Fruit fly (Drosophila melanogaster) whole organism, embryonic: ENCODE data around the gene CG11562.

ENCODE experiments used
- Antp ChIP-seq: fragments of 200-800 bp; sonication (Bioruptor generic); optimal IDR thresholded peaks from 3 replicates; lab custom pipeline; 2016; ENCODE audit warnings: missing biosample characterization, missing genetic modification characterization
- Atf3 ChIP-seq: fragments of 200-800 bp; sonication (Bioruptor generic); optimal IDR thresholded peaks from 3 replicates; lab custom pipeline; 2016; ENCODE audit warnings: missing biosample characterization, missing genetic modification characterization
- CG11093 ChIP-seq: fragments of 200-800 bp; sonication (Bioruptor generic); IDR thresholded peaks from 3 replicates; pipeline ENCODE4 v1.3.6; 2022; ENCODE audit warnings: missing biosample characterization, missing genetic modification characterization
- CG14667 ChIP-seq: fragments of 200-800 bp; sonication (Bioruptor generic); IDR thresholded peaks from 2 replicates; pipeline ENCODE4 v1.3.6; 2022; ENCODE audit warnings: missing biosample characterization, missing genetic modification characterization
- CG15514 ChIP-seq: fragments of 200-800 bp; sonication (Bioruptor generic); optimal IDR thresholded peaks from 3 replicates; lab custom pipeline; 2017; ENCODE audit warnings: missing biosample characterization, missing genetic modification characterization, mild to moderate bottlenecking, moderate library complexity, missing genetic modification reagents
- CG17829 ChIP-seq: fragments of 200-800 bp; optimal IDR thresholded peaks from 2 replicates; lab custom pipeline; 2019; ENCODE audit warnings: missing biosample characterization, mild to moderate bottlenecking, missing genetic modification characterization, moderate library complexity
- CG2129 ChIP-seq: fragments of 200-800 bp; sonication (Bioruptor generic); IDR thresholded peaks from 2 replicates; pipeline ENCODE4 v1.3.6; 2022; ENCODE audit warnings: missing biosample characterization, missing genetic modification characterization; ENCODE audit not compliant: partially characterized antibody
- CG2678 ChIP-seq: fragments of 200-800 bp; sonication (Bioruptor generic); optimal IDR thresholded peaks from 3 replicates; lab custom pipeline; 2019; ENCODE audit warnings: missing biosample characterization, mild to moderate bottlenecking, missing genetic modification characterization, moderate library complexity
- CG2712 ChIP-seq: fragments of 200-800 bp; optimal IDR thresholded peaks from 3 replicates; lab custom pipeline; 2019; ENCODE audit warnings: missing biosample characterization, mild to moderate bottlenecking, missing genetic modification characterization, moderate library complexity
- CG2875 ChIP-seq: fragments of 200-800 bp; sonication (Bioruptor generic); optimal IDR thresholded peaks from 2 replicates; lab custom pipeline; 2017; ENCODE audit warnings: missing biosample characterization, mild to moderate bottlenecking, missing genetic modification characterization, missing genetic modification reagents
- CG2889 ChIP-seq: fragments of 200-800 bp; sonication (Bioruptor generic); IDR thresholded peaks from 3 replicates; pipeline ENCODE4 v1.3.6; 2022; ENCODE audit warnings: missing biosample characterization, missing genetic modification characterization
- CG30020 ChIP-seq: fragments of 200-800 bp; optimal IDR thresholded peaks from 2 replicates; lab custom pipeline; 2019; ENCODE audit warnings: missing biosample characterization, mild to moderate bottlenecking, missing genetic modification characterization, moderate library complexity
- CG31365 ChIP-seq: fragments of 200-800 bp; sonication (Bioruptor generic); optimal IDR thresholded peaks from 2 replicates; lab custom pipeline; 2018; ENCODE audit warnings: missing biosample characterization, mild to moderate bottlenecking, missing genetic modification characterization
- CG32772 ChIP-seq: fragments of 200-800 bp; sonication (Bioruptor generic); IDR thresholded peaks from 2 replicates; pipeline ENCODE4 v1.3.6; 2022; ENCODE audit warnings: missing biosample characterization, missing genetic modification characterization
- CG4328 ChIP-seq: fragments of 200-800 bp; sonication (Bioruptor generic); optimal IDR thresholded peaks from 3 replicates; lab custom pipeline; 2017; ENCODE audit warnings: missing biosample characterization, missing genetic modification reagents, missing genetic modification characterization
- CG7556 ChIP-seq: fragments of 200-800 bp; sonication (Bioruptor generic); optimal IDR thresholded peaks from 2 replicates; lab custom pipeline; 2017; ENCODE audit warnings: missing biosample characterization, mild to moderate bottlenecking, missing genetic modification characterization
- CG7839 ChIP-seq: fragments of 200-800 bp; sonication (Bioruptor generic); optimal IDR thresholded peaks from 3 replicates; lab custom pipeline; 2018; ENCODE audit warnings: missing biosample characterization, mild to moderate bottlenecking, missing genetic modification characterization, moderate library complexity
- CG8388 ChIP-seq: fragments of 200-800 bp; sonication (Bioruptor generic); optimal IDR thresholded peaks from 2 replicates; lab custom pipeline; 2019; ENCODE audit warnings: missing biosample characterization, mild to moderate bottlenecking, missing genetic modification characterization, moderate library complexity
- CTCF ChIP-seq: fragments of 200-800 bp; sonication (Bioruptor generic); optimal IDR thresholded peaks from 2 replicates; lab custom pipeline; 2017; ENCODE audit warnings: missing biosample characterization, mild to moderate bottlenecking, missing genetic modification characterization, moderate library complexity
- Camta ChIP-seq: fragments of 200-800 bp; sonication (Bioruptor generic); optimal IDR thresholded peaks from 2 replicates; lab custom pipeline; 2016; ENCODE audit warnings: missing biosample characterization, missing genetic modification characterization
- Dip3 ChIP-seq: fragments of 200-800 bp; sonication (Bioruptor generic); optimal IDR thresholded peaks from 3 replicates; lab custom pipeline; 2016; ENCODE audit warnings: missing biosample characterization, missing genetic modification characterization
- E2f2 ChIP-seq: fragments of 200-800 bp; sonication (Bioruptor generic); IDR thresholded peaks from 2 replicates; pipeline ENCODE4 v1.3.6; 2022; ENCODE audit warnings: missing biosample characterization, missing genetic modification characterization
- HmgZ ChIP-seq: fragments of 200-800 bp; sonication (Bioruptor generic); optimal IDR thresholded peaks from 2 replicates; lab custom pipeline; 2018; ENCODE audit warnings: missing biosample characterization, mild to moderate bottlenecking, missing genetic modification characterization
- Hmx ChIP-seq: fragments of 200-800 bp; sonication (Bioruptor generic); optimal IDR thresholded peaks from 2 replicates; lab custom pipeline; 2016; ENCODE audit warnings: missing biosample characterization, missing genetic modification characterization
- NfI ChIP-seq: fragments of 200-800 bp; sonication (Bioruptor generic); optimal IDR thresholded peaks from 3 replicates; lab custom pipeline; 2018; ENCODE audit warnings: missing biosample characterization, mild to moderate bottlenecking, missing genetic modification characterization, moderate library complexity
- Rx ChIP-seq: fragments of 200-800 bp; sonication (Bioruptor generic); IDR thresholded peaks from 2 replicates; pipeline ENCODE4 v1.3.6; 2022; ENCODE audit warnings: missing biosample characterization, missing genetic modification characterization
- chn ChIP-seq: fragments of 200-800 bp; sonication (Bioruptor generic); optimal IDR thresholded peaks from 2 replicates; lab custom pipeline; 2016; ENCODE audit warnings: missing biosample characterization, missing genetic modification characterization
- ci ChIP-seq: fragments of 200-800 bp; sonication (Bioruptor generic); IDR thresholded peaks from 3 replicates; pipeline ENCODE4 v1.3.6; 2022; ENCODE audit warnings: missing biosample characterization, missing genetic modification characterization
- croc ChIP-seq: fragments of 200-800 bp; sonication (Bioruptor generic); conservative IDR thresholded peaks from 3 replicates; pipeline ENCODE4 v1.3.6; 2022; ENCODE audit warnings: missing biosample characterization, missing genetic modification characterization
- crp ChIP-seq, 2 experiments: fragments of 200-800 bp; sonication (Bioruptor generic); optimal IDR thresholded peaks; 2 replicates in 1 of 2; 3 replicates in 1 of 2; lab custom pipeline; 2017; ENCODE audit warnings: missing biosample characterization in 2 of 2, missing genetic modification characterization in 2 of 2, mild to moderate bottlenecking in 1 of 2, moderate library complexity in 1 of 2
- disco-r ChIP-seq: fragments of 200-800 bp; sonication (Bioruptor generic); optimal IDR thresholded peaks from 2 replicates; lab custom pipeline; 2016; ENCODE audit warnings: missing biosample characterization, missing genetic modification characterization
- gcm2 ChIP-seq: fragments of 200-800 bp; sonication (Bioruptor generic); optimal IDR thresholded peaks from 2 replicates; lab custom pipeline; 2016; ENCODE audit warnings: missing biosample characterization, missing genetic modification characterization
- gsb ChIP-seq: fragments of 200-800 bp; sonication (Bioruptor generic); IDR thresholded peaks from 2 replicates; pipeline ENCODE4 v1.3.6; 2022; ENCODE audit warnings: missing biosample characterization, missing genetic modification characterization
- her ChIP-seq: fragments of 200-800 bp; sonication (Bioruptor generic); optimal IDR thresholded peaks from 2 replicates; lab custom pipeline; 2016; ENCODE audit warnings: missing biosample characterization, missing genetic modification characterization
- ind ChIP-seq: fragments of 200-800 bp; sonication (Bioruptor generic); optimal IDR thresholded peaks from 3 replicates; lab custom pipeline; 2016; ENCODE audit warnings: missing biosample characterization, missing genetic modification characterization
- lola ChIP-seq, 3 experiments: fragments of >200 bp in 2 of 3; fragments of 200-800 bp in 1 of 3; sonication (Bioruptor generic) in 1 of 3; optimal IDR thresholded peaks; 2 replicates each; lab custom pipeline; 2017 to 2019; ENCODE audit warnings: missing biosample characterization in 3 of 3, missing genetic modification characterization in 3 of 3, mild to moderate bottlenecking in 1 of 3, moderate library complexity in 1 of 3
- luna ChIP-seq: fragments of 200-800 bp; sonication (Bioruptor generic); optimal IDR thresholded peaks from 2 replicates; lab custom pipeline; 2016; ENCODE audit warnings: missing biosample characterization, missing genetic modification characterization
- maf-S ChIP-seq: fragments of 200-800 bp; sonication (Bioruptor generic); optimal IDR thresholded peaks from 2 replicates; lab custom pipeline; 2016; ENCODE audit warnings: missing biosample characterization, missing genetic modification characterization
- pnt ChIP-seq: fragments of 200-800 bp; sonication (Bioruptor generic); optimal IDR thresholded peaks from 3 replicates; lab custom pipeline; 2016; ENCODE audit warnings: missing biosample characterization, missing genetic modification characterization
- ro ChIP-seq: fragments of 200-800 bp; sonication (Bioruptor generic); IDR thresholded peaks from 2 replicates; pipeline ENCODE4 v1.3.6; 2022; ENCODE audit warnings: missing biosample characterization, missing genetic modification characterization
- sc ChIP-seq, 3 experiments: fragments of >200 bp in 2 of 3; fragments of 200-800 bp in 1 of 3; sonication (Bioruptor generic) in 1 of 3; optimal IDR thresholded peaks; 2 replicates in 2 of 3; 3 replicates in 1 of 3; lab custom pipeline; 2017; ENCODE audit warnings: mild to moderate bottlenecking in 1 of 3, missing biosample characterization in 1 of 3, missing genetic modification characterization in 1 of 3, missing genetic modification reagents in 1 of 3
- scrt ChIP-seq: fragments of 200-800 bp; sonication (Bioruptor generic); optimal IDR thresholded peaks from 2 replicates; lab custom pipeline; 2018; ENCODE audit warnings: missing biosample characterization, mild to moderate bottlenecking, missing genetic modification characterization, moderate library complexity
- sd ChIP-seq: fragments of 200-800 bp; sonication (Bioruptor generic); optimal IDR thresholded peaks from 3 replicates; lab custom pipeline; 2018; ENCODE audit warnings: missing biosample characterization, mild to moderate bottlenecking, missing genetic modification characterization, moderate library complexity
- sens-2 ChIP-seq: fragments of 200-800 bp; sonication (Bioruptor generic); IDR thresholded peaks from 2 replicates; pipeline ENCODE4 v1.3.6; 2022; ENCODE audit warnings: missing biosample characterization, missing genetic modification characterization
- shn ChIP-seq: fragments of 200-800 bp; sonication (Bioruptor generic); optimal IDR thresholded peaks from 3 replicates; lab custom pipeline; 2016; ENCODE audit warnings: missing biosample characterization, missing genetic modification characterization
- so ChIP-seq: fragments of 200-800 bp; sonication (Bioruptor generic); IDR thresholded peaks from 3 replicates; pipeline ENCODE4 v1.3.6; 2022; ENCODE audit warnings: missing biosample characterization, missing genetic modification characterization
- sug ChIP-seq: fragments of 200-800 bp; optimal IDR thresholded peaks from 2 replicates; lab custom pipeline; 2019; ENCODE audit warnings: missing biosample characterization, mild to moderate bottlenecking, missing genetic modification characterization, moderate library complexity
- twi ChIP-seq: fragments of 200-800 bp; optimal IDR thresholded peaks from 2 replicates; lab custom pipeline; 2019; ENCODE audit warnings: missing biosample characterization, mild to moderate bottlenecking, missing genetic modification characterization, moderate library complexity
- vfl ChIP-seq: fragments of 200-800 bp; sonication (Bioruptor generic); optimal IDR thresholded peaks from 2 replicates; lab custom pipeline; 2016; ENCODE audit warnings: missing biosample characterization, missing genetic modification characterization

Gene CG11562

dm6 chr2L:294452-295362 lies 2.5 kb downstream of the CG11562 start, which contains the start of the genes U2af38 and Stip1 (continued):
- TF ChIP-seq Hmx (GFP tag; lab: Kevin White, UChicago) (no peak), CG11093 (GFP tag; lab: Robert Waterston, UW) (no peak), maf-S (GFP tag; lab: Kevin White, UChicago) (peak; percentile 2), so (no peak), CG14667 (GFP tag; lab: Robert Waterston, UW) (no peak), CG15514 (peak; percentile 75), crp (GFP tag; optimal IDR thresholded peaks at IDR 0.05; lab: Kevin White, UChicago) (no peak), shn (GFP tag; lab: Kevin White, UChicago) (no peak), ind (GFP tag; lab: Kevin White, UChicago) (peak; percentile 4), gcm2 (GFP tag; lab: Kevin White, UChicago) (no peak), disco-r (GFP tag; lab: Kevin White, UChicago) (no peak), CG31365 (no peak), CG30020 (tag; lab: Kevin White, UChicago) (peak; percentile 33), her (GFP tag; lab: Kevin White, UChicago) (no peak), CG2889 (GFP tag; lab: Robert Waterston, UW) (no peak), twi (peak; percentile 17), CG2712 (tag; lab: Kevin White, UChicago) (peak; percentile 48), Antp (peak; percentile 26), lola (GFP tag; optimal IDR thresholded peaks at IDR 0.05; lab: Kevin White, UChicago) (peak in 1 of 3 experiments; percentile 12), luna (GFP tag; lab: Kevin White, UChicago) (no peak), CG32772 (GFP tag; lab: Robert Waterston, UW) (no peak), Atf3 (GFP tag; lab: Kevin White, UChicago) (no peak), gsb (GFP tag; lab: Robert Waterston, UW) (no peak), CG2129 (GFP tag; lab: Robert Waterston, UW) (peak; percentile 41; the same call in 1 of the 2 replicates), NfI (GFP tag; lab: Kevin White, UChicago) (no peak), CG17829 (tag; lab: Kevin White, UChicago) (peak; percentile 55), sc (optimal IDR thresholded peaks at IDR 0.05; lab: Kevin White, UChicago) (no peak), sc (GFP tag; optimal IDR thresholded peaks at IDR 0.05; lab: Kevin White, UChicago) (no peak), sens-2 (no peak), Rx (no peak), CG2875 (no peak), CTCF (peak; percentile 54), sug (tag; lab: Kevin White, UChicago) (peak; percentile 42), HmgZ (tag; lab: Kevin White, UChicago) (peak; percentile 29), ro (no peak), CG2678 (peak; percentile 41), croc (GFP tag; lab: Robert Waterston, UW) (no peak), CG7556 (GFP tag; lab: Kevin White, UChicago) (no peak), sd (tag; lab: Kevin White, UChicago) (peak; percentile 59), E2f2 (GFP tag; lab: Robert Waterston, UW) (peak; percentile 40), pnt (GFP tag; lab: Kevin White, UChicago) (no peak), vfl (GFP tag; lab: Kevin White, UChicago) (peak; percentile 12), Dip3 (no peak), Camta (GFP tag; lab: Kevin White, UChicago) (no peak), CG7839 (tag; lab: Kevin White, UChicago) (peak; percentile 20), scrt (GFP tag; lab: Kevin White, UChicago) (no peak), chn (GFP tag; lab: Kevin White, UChicago) (peak; percentile 21), ci (GFP tag; lab: Robert Waterston, UW) (no peak; the same call in 2 of the 3 replicates), CG4328 (GFP tag; lab: Kevin White, UChicago) (peak; percentile 24), CG8388 (GFP tag; lab: Kevin White, UChicago) (no peak)
